Worm (Caenorhabditis elegans): ENCODE measurements around the gene F01D5.10.
A peak's percentile ranks its signal among the peaks of the same experiment; 100 is the strongest.

The F01D5.10 gene

DNA sequence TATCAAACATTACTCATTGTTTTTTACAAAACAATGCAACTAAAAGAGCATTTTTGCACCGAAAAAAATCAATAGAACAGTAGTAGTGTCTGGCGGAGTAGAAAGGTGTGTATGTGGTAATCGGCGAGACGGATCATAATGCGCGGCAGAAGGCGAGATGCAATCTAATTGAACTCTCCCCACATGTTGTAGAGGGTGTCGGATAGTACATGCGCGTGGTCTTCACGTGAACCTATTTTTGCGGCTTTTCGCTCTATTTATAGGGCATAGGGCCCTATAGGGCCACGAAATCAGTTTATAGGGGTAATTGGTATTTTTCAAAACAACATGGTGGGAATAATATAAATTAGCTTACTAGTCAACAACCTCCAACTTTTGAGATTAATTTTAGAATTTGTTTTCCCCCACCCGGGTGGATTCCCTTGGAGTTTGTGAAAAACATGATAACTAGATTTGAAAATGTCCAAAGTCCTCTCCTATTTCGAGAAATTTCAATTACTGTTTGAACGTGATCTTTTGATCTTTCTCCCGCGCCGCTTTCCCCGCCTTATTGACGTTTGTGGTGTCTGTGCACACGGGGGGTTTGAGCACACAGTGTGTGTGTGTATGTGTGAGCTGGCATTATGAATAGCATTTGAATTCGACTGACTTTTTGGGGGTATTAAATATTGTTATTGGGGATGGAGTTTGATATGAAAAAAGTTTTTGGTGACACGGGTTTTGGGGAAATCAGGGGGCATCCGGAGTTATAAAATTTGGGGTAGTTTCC is 21.9 kb upstream of the F01D5.10 start:
- no peak for TF ChIP-seq unc-62 (GFP tag; optimal IDR thresholded peaks at IDR 0.05)

DNA sequence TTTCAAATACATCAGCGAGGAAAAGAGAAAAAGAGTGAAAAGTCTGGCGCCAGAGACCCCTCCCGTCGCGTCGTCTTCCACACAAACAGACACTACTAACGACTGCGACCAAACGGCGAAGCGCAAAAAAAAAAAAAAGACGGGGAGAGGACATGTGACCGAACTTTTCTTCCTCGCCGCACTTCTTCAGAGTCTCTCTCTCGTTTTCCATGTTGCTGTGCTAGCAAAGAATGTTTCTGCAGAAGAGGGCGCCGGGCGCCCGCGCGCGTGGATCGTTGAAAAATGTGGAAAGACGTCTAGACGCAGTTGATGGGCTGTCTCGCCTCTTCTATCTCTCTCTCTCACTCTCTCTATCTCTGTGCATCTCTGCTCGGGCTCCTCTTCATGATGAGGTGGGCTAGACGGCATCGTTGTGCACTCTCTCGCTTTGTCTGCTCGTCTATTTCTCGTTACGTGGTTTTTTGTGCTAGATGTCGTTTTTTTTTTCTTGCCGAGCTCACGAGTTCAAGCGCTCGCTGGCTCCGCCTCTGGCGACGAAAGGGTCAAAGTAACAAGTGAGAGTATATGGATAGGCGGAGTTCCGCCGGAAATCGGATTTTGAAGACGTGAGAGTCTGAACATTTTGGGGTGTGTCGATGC is 19.2 kb upstream of the F01D5.10 start:
- peak; percentile 40 for TF ChIP-seq unc-62 (GFP tag; optimal IDR thresholded peaks at IDR 0.05)

DNA sequence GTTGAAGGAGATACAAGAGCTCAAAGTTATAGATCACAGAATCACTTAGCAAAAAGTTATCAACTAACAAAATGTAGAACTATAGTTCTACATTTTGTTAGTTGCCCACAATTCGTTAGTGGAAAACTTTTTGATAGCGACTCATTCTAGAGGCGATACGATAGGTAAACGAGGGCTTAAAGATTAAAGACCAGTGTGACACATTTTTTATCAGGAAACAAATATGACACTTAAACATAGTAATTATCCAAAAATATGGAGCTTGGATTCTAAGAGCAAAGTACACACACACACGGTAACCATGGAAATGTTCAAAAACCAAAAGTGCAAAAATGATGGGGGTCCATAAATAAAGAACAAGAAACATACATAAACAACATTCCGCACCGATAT is 18.7 kb upstream of the F01D5.10 start:
- no peak for TF ChIP-seq unc-62 (GFP tag; optimal IDR thresholded peaks at IDR 0.05)

DNA sequence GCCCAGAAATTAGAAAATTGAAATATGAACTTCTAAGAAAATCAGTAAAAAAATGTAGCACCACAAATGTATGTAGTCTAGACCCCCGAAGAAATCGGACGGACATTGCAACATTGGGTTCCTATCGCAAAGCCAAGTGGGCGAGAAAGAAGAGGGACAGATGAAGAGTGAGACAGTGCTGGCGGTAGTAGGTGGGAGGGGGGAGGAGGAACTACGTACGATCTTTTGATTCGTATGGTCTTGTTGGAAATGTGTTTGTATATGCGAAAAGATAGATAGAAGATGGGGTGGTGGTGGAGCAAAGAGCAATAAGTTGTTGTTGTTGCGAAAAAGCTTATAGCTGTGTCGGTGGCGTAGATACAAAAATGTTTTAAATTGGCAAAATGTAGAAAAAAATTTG is 17.2 kb upstream of the F01D5.10 start:
- TF ChIP-seq unc-62 (GFP tag; optimal IDR thresholded peaks at IDR 0.05): no peak

DNA sequence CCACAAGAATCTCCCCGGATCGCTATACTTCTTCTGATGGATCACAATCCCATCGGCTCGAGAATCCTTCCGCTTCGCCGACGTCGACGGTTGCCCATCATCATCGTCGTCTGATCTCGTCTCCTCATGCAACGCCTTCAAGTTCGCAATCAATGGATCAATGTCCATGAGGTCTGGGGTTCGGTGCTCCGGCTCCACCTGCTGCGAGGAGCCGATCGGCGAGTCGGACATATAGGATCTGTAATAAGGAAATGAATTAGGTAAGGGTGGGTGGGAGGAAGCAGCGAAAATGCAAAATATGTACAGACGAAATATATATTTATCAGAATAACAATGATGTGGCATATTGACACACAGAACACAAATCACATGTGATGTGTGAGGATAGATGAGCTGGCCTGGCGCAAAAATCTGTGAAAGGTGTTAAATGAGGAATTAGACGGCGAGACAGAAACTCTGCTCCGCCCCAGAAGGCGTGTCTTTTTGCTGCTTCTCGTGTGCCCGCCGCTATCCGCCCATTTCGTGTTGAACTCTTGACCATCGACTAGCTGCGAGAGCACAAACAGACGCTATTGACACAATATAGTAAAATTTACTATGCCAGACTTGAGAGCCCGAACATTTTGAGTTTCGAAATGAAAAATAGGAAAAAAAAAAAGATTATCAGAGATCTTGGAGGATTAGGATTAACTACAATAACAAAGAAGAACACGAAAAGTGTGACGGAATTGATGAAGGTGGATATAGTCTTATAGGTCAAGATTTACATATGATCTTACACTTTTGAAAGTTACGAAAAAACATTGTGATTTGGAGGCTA is 16.6 kb upstream of the F01D5.10 start:
- no peak for TF ChIP-seq unc-62 (GFP tag; optimal IDR thresholded peaks at IDR 0.05)

DNA sequence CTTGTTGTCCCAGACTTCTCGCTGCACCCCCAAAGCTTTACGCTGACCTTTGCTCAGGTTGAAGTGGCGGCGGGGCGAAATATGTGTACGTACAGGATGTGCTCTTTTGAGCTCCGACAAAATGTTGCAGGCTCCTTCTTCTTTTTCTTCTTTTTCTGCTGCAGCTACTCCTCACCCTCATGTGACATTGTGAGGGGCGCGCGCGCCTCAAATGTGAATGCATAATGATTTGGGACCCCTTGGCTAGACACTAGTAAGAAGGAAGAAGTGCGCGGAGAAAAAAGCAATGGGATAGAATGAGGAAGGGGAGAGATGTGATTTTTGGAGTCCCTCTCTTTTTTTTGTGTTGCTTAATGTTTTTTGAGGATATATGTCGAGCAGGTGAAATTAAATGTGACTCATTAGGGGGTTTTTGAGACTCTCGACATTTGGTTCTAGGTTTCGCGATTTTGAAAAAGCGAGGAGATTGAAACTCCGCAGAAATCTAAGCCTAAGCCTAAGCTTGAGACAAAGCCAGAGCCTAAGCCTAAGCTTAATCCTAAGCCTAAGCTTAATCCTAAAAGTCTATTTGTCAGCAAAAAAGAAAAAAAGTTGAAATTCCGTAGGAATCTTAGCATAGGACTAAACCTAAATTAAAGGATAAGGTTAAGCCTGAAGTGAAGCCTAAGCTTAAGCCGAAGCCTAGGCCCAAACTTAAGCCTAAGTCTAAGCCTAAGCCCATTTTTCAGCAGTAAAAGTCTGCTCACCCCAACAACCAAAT is 15.8 kb upstream of the F01D5.10 start:
- TF ChIP-seq unc-62 (GFP tag; optimal IDR thresholded peaks at IDR 0.05): no peak

DNA sequence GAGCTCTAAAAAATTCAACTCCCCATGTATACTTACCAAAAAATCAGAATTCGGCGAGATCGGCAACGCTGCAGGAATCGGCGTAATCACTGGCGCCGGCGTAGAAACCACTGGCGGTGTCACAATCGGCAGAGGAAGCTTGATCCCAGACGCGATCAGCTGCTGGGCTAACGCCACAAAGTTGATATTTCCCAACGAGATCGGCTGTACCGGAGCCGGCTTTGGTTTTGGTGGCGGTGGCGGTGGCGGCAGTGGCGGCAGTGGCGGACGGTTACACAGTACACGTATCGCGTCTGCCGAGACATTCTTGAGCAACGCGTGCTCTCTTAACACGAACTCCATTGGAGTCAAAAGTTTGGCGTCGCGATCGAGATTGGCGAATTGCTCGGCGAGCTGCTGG is 13.4 kb upstream of the F01D5.10 start:
- TF ChIP-seq unc-62 (GFP tag; optimal IDR thresholded peaks at IDR 0.05): no peak

DNA sequence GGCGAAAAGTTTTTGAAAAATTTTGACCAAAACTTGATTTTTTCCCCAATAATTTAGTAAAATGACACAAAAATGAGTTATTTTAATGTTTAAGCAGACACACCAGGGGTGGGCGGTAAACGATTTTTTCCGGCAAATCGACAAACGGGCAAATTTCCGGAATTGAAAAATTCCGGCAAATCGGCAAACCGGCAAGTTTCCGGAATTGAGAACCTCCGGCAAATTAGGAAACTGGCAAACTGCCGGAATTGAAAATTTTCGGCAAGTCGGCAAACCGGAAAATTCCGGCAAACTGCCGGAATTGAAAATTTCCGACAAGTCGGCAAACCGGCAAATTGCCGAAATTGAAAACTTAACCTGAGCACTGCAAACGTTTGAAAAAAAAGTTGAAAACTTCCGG is 11.6 kb upstream of the F01D5.10 start:
- no peak for TF ChIP-seq unc-62 (GFP tag; optimal IDR thresholded peaks at IDR 0.05)

DNA sequence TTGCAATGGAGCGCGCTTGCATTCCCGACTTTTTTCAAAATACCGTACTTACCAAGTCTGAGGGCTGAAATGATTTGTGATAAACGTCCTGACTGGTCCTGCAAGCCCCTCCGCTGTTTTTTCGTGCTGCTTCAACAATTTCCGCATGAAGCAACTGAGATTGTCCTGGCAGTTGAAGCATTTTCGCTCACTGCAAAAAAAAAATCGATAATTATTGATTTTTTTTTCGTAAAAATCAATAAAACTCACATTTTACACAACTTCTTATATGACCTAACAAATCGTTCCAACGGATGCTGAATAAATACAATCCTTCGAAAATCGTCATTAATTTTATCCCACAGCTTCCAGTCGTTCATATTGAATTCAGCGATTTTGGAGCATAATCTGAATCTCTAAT is 2.2 kb downstream of the F01D5.10 start:
- no peak for TF ChIP-seq unc-62 (GFP tag; optimal IDR thresholded peaks at IDR 0.05)

DNA sequence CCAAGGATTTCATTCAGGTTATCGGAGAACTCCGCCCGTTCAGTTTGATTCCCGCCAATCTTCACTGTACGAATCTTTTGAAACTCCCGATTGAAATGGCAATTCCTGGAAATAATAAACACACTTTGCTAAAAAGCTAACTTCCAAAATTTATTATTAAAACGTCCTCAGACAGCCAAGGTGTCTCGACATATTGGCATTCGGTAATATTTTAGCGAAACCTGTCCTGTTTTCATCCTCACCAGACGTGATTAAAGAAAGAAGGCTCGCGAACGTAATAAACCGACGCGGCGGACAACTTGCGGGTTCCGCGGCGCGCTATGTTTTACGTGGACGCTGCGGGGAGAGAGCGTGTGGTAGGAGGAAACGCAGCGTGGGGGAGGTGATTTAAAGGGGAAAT is 2.9 kb downstream of the F01D5.10 start:
- TF ChIP-seq unc-62 (GFP tag; optimal IDR thresholded peaks at IDR 0.05): no peak

DNA sequence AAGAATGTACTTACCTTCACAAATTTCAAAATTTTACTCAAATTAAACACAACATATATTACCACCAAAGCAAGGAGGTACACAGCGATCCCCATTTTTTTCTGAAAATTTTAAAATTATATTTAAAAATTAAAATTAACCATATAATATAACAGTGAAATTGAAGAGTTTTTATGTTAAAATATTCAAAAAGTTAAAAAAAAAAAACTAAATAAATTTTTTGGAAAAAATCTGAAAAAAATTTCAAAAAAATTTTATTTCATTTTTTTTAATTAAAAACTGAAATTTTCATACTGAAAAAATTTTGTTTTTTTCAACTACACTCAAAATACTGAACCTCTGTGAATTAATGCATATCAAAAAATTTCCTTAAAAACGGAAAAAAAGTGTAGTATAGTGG is 4.3 kb downstream of the F01D5.10 start, which contains the start of gene cyp-37A1:
Gene cyp-37A1 (minus strand): TSS at position 101 of the 400 bp plus-strand sequence.
- no peak for TF ChIP-seq unc-62 (GFP tag; optimal IDR thresholded peaks at IDR 0.05)

DNA sequence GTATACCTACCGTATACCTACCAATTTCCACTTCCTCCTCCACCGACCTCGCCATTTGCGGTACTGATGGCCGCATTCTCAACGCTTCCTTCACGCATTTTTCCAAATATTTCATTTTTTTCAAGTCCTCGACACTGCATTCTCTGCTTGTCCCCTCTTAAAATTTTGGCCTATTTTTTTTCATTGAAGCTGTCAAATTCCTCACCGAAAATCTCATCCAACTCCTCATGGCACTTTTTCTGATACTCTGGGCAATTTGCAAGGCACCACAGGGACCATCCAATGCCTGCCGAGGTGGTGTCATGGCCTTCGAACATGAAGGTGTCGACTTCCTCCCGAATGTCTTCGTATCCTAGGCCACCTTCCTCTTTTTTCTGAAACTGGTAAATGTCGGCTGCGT is 6.5 kb downstream of the F01D5.10 start:
- TF ChIP-seq unc-62 (GFP tag; optimal IDR thresholded peaks at IDR 0.05): no peak

DNA sequence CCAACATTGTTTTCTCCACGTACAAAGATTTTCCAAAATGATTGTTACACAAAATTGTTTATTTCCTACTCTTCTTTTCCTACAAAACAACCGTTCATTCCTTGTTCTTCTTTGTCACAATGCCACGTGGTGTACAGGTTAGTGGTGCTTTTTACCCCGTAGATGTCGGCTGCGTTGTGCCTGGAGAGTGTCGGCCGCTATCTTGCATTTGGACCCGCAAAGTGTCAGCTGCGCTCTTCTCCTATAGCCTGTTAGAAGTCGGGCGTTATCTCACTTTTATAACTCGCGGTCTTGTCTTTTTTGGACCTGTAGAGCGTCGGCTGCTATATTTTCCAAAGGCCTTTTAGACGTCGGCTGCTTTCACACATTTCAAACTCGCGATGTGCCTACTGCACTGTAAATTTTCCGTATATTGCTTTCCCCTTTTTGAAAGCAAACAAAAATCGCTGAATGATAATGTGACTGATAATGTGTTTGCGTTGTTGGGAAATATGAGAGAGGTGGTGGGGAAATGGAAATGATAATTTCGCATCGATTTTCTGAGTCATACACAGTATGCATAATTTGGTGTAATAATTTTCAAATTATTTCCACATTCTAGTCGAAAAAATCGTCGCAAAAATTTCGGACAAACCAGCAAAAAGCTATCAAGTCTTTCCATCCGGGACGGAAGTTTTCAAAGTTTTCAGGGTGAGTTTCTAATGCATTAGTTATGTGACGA is 10.3 kb downstream of the F01D5.10 start, which contains the start of gene F01D5.8:
Gene F01D5.8 (plus strand): TSS at position 51 of the 721 bp plus-strand sequence.
- TF ChIP-seq unc-62 (GFP tag; optimal IDR thresholded peaks at IDR 0.05): no peak

DNA sequence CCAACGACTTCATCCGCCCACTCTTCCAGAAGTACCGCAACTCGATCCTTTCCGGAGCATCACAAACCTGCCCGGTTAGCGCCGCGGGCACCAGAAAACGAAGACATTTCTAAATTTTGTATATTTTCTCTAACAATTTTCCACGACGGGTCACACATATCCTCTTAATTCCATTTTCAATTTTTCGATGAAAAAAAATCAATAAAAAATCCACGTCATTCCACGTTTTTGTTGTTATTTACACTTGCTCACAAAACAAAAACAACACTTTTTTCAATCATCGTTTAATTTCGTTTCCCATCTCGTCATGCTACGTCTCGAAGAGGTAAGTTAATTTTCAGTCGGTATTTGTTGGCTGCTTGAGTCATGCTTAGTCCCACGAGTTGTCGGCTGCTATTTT is 12.8 kb downstream of the F01D5.10 start, which contains the start of gene F01D5.7:
Gene F01D5.7 (plus strand): TSS at position 301 of the 400 bp plus-strand sequence.
- no peak for TF ChIP-seq unc-62 (GFP tag; optimal IDR thresholded peaks at IDR 0.05)

DNA sequence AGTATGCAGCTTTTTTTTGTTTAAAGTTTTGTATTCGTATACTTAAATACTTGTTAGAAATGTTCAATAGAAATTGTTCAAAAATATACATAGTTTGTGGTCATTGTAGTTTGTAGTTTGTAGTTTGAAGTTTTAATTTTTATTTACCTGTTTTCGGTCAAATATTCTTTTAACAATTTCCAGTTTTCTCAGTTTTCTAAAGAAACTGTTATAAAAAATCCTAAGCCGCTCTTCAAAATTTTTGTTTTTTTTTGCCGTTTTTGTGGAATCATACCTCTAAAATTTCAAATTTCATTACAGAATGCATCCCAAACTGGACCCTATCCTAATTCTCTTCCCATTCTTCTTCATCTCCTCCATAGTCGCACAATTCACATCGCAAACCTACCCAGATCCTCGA is 14.9 kb downstream of the F01D5.10 start, which contains the start of gene F01D5.6:
Gene F01D5.6 (plus strand): TSS at position 301 of the 400 bp plus-strand sequence.
- no peak for TF ChIP-seq unc-62 (GFP tag; optimal IDR thresholded peaks at IDR 0.05)

All from whole organism, dauer.